Fruit fly (Drosophila melanogaster) whole organism: ENCODE measurements around the gene Rai1.

Experiments used
- CG8478 ChIP-seq: fragments of >200 bp; optimal IDR thresholded peaks from 2 replicates; lab custom pipeline; 2018; ENCODE audit warnings: inconsistent platforms
- Dll ChIP-seq: fragments of >200 bp; optimal IDR thresholded peaks from 2 replicates; lab custom pipeline; 2017
- EcR ChIP-seq, 2 experiments: fragments of >200 bp; optimal IDR thresholded peaks; 2 replicates each; lab custom pipeline; 2017; ENCODE audit warnings: missing biosample characterization in 2 of 2, missing genetic modification characterization in 2 of 2, missing genetic modification reagents in 2 of 2
- pan ChIP-seq: fragments of >200 bp; optimal IDR thresholded peaks from 2 replicates; lab custom pipeline; 2017
- psq ChIP-seq: fragments of >200 bp; optimal IDR thresholded peaks from 2 replicates; lab custom pipeline; 2017
- usp ChIP-seq: fragments of >200 bp; optimal IDR thresholded peaks from 2 replicates; lab custom pipeline; 2017; ENCODE audit warnings: missing biosample characterization, missing genetic modification characterization, mixed read lengths

Gene Rai1

dm6 chrX:16772882-16773827, 30.0 kb downstream of the Rai1 start:
- no peak for TF ChIP-seq CG8478
- TF ChIP-seq psq (lab: Kevin White, UChicago), result no peak
- TF ChIP-seq pan (lab: Kevin White, UChicago), result no peak

- TF ChIP-seq pan (lab: Kevin White, UChicago) (no peak), Dll (lab: Kevin White, UChicago) (no peak), EcR (GFP tag; optimal IDR thresholded peaks at IDR 0.05; lab: Kevin White, UChicago) (no peak), usp (GFP tag; lab: Kevin White, UChicago) (no peak), psq (lab: Kevin White, UChicago) (no peak), CG8478 (no peak)
Observed at dm6 chrX:16768770-16769169, 34.4 kb downstream of the Rai1 start.

dm6 chrX:16766868-16767431, 36.2 kb downstream of the Rai1 start:
- TF ChIP-seq psq (lab: Kevin White, UChicago) (no peak), Dll (lab: Kevin White, UChicago) (no peak), usp (GFP tag; lab: Kevin White, UChicago) (no peak), CG8478 (no peak), pan (lab: Kevin White, UChicago) (no peak), EcR (GFP tag; optimal IDR thresholded peaks at IDR 0.05; lab: Kevin White, UChicago) (no peak)

dm6 chrX:16765809-16766208, 37.3 kb downstream of the Rai1 start:
- TF ChIP-seq EcR (GFP tag; optimal IDR thresholded peaks at IDR 0.05; lab: Kevin White, UChicago) (no peak), usp (GFP tag; lab: Kevin White, UChicago) (no peak), psq (lab: Kevin White, UChicago) (no peak), pan (lab: Kevin White, UChicago) (no peak), CG8478 (no peak), Dll (lab: Kevin White, UChicago) (no peak)

- TF ChIP-seq Dll (lab: Kevin White, UChicago), result no peak
- no peak for TF ChIP-seq psq (lab: Kevin White, UChicago)
- no peak for TF ChIP-seq EcR (GFP tag; optimal IDR thresholded peaks at IDR 0.05; lab: Kevin White, UChicago)
- no peak for TF ChIP-seq CG8478
- TF ChIP-seq pan (lab: Kevin White, UChicago), result no peak
- TF ChIP-seq usp (GFP tag; lab: Kevin White, UChicago), result no peak
Observed at dm6 chrX:16764955-16765354, 38.2 kb downstream of the Rai1 start.

- TF ChIP-seq pan (lab: Kevin White, UChicago) (no peak), usp (GFP tag; lab: Kevin White, UChicago) (no peak), psq (lab: Kevin White, UChicago) (no peak), EcR (GFP tag; optimal IDR thresholded peaks at IDR 0.05; lab: Kevin White, UChicago) (no peak), CG8478 (no peak), Dll (lab: Kevin White, UChicago) (no peak)
Observed at dm6 chrX:16761531-16761930, 41.6 kb downstream of the Rai1 start.

- TF ChIP-seq usp (GFP tag; lab: Kevin White, UChicago) (no peak), pan (lab: Kevin White, UChicago) (no peak), psq (lab: Kevin White, UChicago) (no peak), EcR (GFP tag; optimal IDR thresholded peaks at IDR 0.05; lab: Kevin White, UChicago) (no peak), CG8478 (no peak), Dll (lab: Kevin White, UChicago) (no peak)
Observed at dm6 chrX:16760542-16760941, 42.6 kb downstream of the Rai1 start.

dm6 chrX:16757645-16758044, 45.5 kb downstream of the Rai1 start:
- TF ChIP-seq usp (GFP tag; lab: Kevin White, UChicago), result no peak
- TF ChIP-seq psq (lab: Kevin White, UChicago), result no peak

- TF ChIP-seq psq (lab: Kevin White, UChicago), result no peak
- TF ChIP-seq EcR (GFP tag; optimal IDR thresholded peaks at IDR 0.05; lab: Kevin White, UChicago), result no peak
- TF ChIP-seq pan (lab: Kevin White, UChicago), result no peak
Observed at dm6 chrX:16753066-16753465, 50.1 kb downstream of the Rai1 start.
